Fruit fly (Drosophila melanogaster): Measurements from ENCODE around the gene kat-60L1.

kat-60L1 gene

DNA sequence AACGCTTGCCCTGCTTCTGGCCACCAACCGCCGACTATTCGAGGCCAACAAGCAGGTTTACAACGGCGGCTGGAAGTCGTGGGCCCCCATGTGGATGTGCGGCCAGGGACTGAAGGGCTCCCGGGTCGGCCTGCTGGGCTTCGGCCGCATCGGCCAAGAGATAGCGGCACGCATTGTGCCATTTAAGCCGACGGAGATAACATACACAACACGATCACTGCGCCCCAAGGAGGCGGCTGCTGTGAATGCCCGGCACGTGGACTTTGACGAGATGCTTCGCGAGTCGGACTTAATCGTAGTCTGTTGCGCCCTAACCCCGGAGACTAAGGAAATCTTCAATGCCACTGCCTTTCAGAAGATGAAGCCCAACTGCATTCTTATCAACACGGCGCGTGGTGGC lies 44.3 kb upstream of the kat-60L1 start:
- TF ChIP-seq CrebA (GFP tag; optimal IDR thresholded peaks at IDR 0.05; ENCODE audit: borderline replicate concordance) (no peak), foxo (GFP tag; optimal IDR thresholded peaks at IDR 0.05) (no peak), rgr (GFP tag; optimal IDR thresholded peaks at IDR 0.05) (no peak), tai (GFP tag; optimal IDR thresholded peaks at IDR 0.05) (no peak), psq (GFP tag; optimal IDR thresholded peaks at IDR 0.05) (no peak), HLH106 (tag; optimal IDR thresholded peaks at IDR 0.05) (no peak), Myc (optimal IDR thresholded peaks at IDR 0.05) (no peak)

DNA sequence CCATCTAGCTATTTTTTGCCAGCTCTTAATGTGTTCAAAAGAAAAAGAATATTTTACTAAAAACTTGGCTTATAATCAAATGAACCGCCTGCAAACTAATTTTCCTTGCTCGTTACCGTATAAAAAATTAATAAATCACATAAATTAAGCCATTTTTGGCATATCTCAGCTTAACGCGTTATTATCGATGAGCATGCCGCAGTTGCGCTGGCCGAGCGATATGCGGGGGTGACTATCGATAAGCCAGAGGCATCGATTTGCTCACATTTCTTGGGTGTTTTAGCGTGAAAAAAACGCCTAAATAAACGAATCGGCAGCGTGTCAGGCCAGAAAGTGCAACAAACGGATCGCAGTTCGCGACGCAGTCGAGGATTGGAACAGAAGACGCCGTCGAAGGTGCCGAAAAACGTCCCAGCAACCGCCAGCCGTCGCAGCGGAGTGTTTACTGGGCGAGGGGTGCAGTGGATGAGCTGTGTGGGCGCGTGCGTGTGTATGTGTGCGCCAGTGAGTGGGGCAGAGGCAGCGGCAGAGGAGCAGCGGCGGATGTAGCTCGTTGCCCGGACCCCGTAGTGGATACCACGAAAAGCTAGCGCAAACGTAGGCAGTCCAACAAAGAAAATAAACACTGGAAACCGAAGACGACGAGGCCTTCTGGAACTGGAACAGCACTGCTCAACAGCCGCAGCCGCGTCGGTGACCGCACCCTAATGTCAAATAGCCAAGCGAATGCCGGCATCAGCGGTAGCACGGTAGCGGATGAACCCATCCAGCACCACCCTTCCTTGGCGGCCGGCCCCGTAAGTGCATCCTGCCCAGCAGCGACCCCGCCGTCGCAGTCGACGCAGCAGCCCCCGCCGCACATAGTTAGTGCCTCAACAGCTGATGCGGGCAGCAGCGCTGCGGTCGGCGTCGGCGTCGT lies 39.0 kb upstream of the kat-60L1 start, which contains the start of the genes Sym and Madm:
TSS of gene Sym (minus strand) at position 199 of the 919 bp plus-strand sequence.
TSS of gene Madm (plus strand) at position 233 of the 919 bp plus-strand sequence.
- TF ChIP-seq Hr78 (GFP tag; optimal IDR thresholded peaks at IDR 0.05) (no peak), rgr (GFP tag; optimal IDR thresholded peaks at IDR 0.05) (peak; percentile 2), sv (GFP tag; optimal IDR thresholded peaks at IDR 0.05) (no peak), Hnf4 (GFP tag; optimal IDR thresholded peaks at IDR 0.05) (no peak), Mio (GFP tag; optimal IDR thresholded peaks at IDR 0.05) (no peak), br (GFP tag; optimal IDR thresholded peaks at IDR 0.05) (peak; percentile 57), HLH106 (tag; optimal IDR thresholded peaks at IDR 0.05) (peak; percentile 20), CG9705 (GFP tag; optimal IDR thresholded peaks at IDR 0.05) (no peak), ey (GFP tag; optimal IDR thresholded peaks at IDR 0.05) (peak; percentile 27), pan (optimal IDR thresholded peaks at IDR 0.05) (no peak), jim (GFP tag; optimal IDR thresholded peaks at IDR 0.05) (no peak), dsf (GFP tag; optimal IDR thresholded peaks at IDR 0.05; ENCODE audit: borderline replicate concordance) (peak; percentile 26), Rel (GFP tag; optimal IDR thresholded peaks at IDR 0.05) (no peak), Rel (tag; optimal IDR thresholded peaks at IDR 0.05) (no peak), woc (GFP tag; optimal IDR thresholded peaks at IDR 0.05) (peak; percentile 74), Dif (GFP tag; optimal IDR thresholded peaks at IDR 0.05; ENCODE audit: partially characterized antibody) (no peak), h (GFP tag; optimal IDR thresholded peaks at IDR 0.05) (peak; percentile 62), sage (GFP tag; optimal IDR thresholded peaks at IDR 0.05) (no peak), OdsH (GFP tag; optimal IDR thresholded peaks at IDR 0.05) (peak; percentile 29), usp (GFP tag; optimal IDR thresholded peaks at IDR 0.05) (no peak), psq (GFP tag; optimal IDR thresholded peaks at IDR 0.05) (peak; percentile 15), foxo (GFP tag; optimal IDR thresholded peaks at IDR 0.05) (peak in 1 of 2 experiments; percentile 39), Sp1 (GFP tag; optimal IDR thresholded peaks at IDR 0.05) (peak; percentile 11), Abd-B (GFP tag; optimal IDR thresholded peaks at IDR 0.05) (no peak), brk (GFP tag; optimal IDR thresholded peaks at IDR 0.05) (no peak), Hr83 (GFP tag; optimal IDR thresholded peaks at IDR 0.05; ENCODE audit: poor library complexity, severe bottlenecking) (no peak), GATAd (GFP tag; optimal IDR thresholded peaks at IDR 0.05) (no peak), Dfd (GFP tag; optimal IDR thresholded peaks at IDR 0.05) (no peak), Jra (GFP tag; optimal IDR thresholded peaks at IDR 0.05) (no peak), dmrt93B (GFP tag; optimal IDR thresholded peaks at IDR 0.05) (no peak), CG32264 (GFP tag; optimal IDR thresholded peaks at IDR 0.05) (no peak), Myc (optimal IDR thresholded peaks at IDR 0.05) (peak; percentile 84), Vsx2 (GFP tag; optimal IDR thresholded peaks at IDR 0.05; ENCODE audit: partially characterized antibody) (no peak), CrebA (GFP tag; optimal IDR thresholded peaks at IDR 0.05; ENCODE audit: borderline replicate concordance) (no peak), lola (GFP tag; optimal IDR thresholded peaks at IDR 0.05) (peak; percentile 37), N (GFP tag; optimal IDR thresholded peaks at IDR 0.05) (no peak), fru (GFP tag; optimal IDR thresholded peaks at IDR 0.05) (peak; percentile 48), tai (GFP tag; optimal IDR thresholded peaks at IDR 0.05) (no peak), dl (GFP tag; optimal IDR thresholded peaks at IDR 0.05; ENCODE audit: insufficient read depth in 1 of 2, partially characterized antibody in 2 of 2) (no peak)
